Worm (Caenorhabditis elegans): ENCODE results near the gene frpr-16.
A peak's percentile ranks its signal among the peaks of the same experiment; 100 is the strongest.

The frpr-16 gene

DNA sequence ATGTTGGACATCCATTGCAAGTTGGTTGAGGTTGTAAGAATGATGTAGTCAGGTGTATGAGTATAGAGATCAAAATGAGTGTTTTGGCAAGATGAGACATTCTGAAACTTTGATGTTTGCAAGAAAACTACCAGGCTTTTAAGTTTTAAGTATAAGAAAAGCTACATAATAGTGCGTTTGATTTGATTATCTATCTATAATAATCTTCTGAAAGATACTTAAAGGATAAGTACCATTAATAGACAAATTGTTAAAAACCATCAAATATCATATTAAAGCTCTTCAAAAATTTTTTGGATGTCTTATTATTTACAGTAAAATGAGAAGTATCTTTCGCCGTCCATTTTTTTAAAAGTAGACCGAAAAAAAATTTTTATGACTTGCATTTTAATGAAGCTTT, 12.2 kb upstream of the frpr-16 start, which contains the start of gene R12C12.10:
Gene R12C12.10, minus strand, starts transcription at position 101 of the 400 bp plus-strand sequence.
- TF ChIP-seq R02D3.7 (tag; optimal IDR thresholded peaks at IDR 0.05) (no peak), nhr-11 (tag; optimal IDR thresholded peaks at IDR 0.05) (no peak), skn-1 (tag; optimal IDR thresholded peaks at IDR 0.05) (no peak), peb-1 (tag; optimal IDR thresholded peaks at IDR 0.05) (no peak), ceh-82 (tag; optimal IDR thresholded peaks at IDR 0.05) (no peak), nhr-77 (tag; optimal IDR thresholded peaks at IDR 0.05) (no peak), unc-62 (GFP tag; optimal IDR thresholded peaks at IDR 0.05) (no peak), mab-5 (tag; optimal IDR thresholded peaks at IDR 0.05) (no peak), ztf-4 (tag; optimal IDR thresholded peaks at IDR 0.05) (no peak), elt-1 (tag; optimal IDR thresholded peaks at IDR 0.05) (no peak), mbf-1 (tag; optimal IDR thresholded peaks at IDR 0.05) (no peak), nhr-10 (tag; optimal IDR thresholded peaks at IDR 0.05) (no peak), blmp-1 (tag; optimal IDR thresholded peaks at IDR 0.05; ENCODE audit: insufficient read depth) (no peak), aly-2 (tag; optimal IDR thresholded peaks at IDR 0.05) (no peak), dmd-4 (tag; optimal IDR thresholded peaks at IDR 0.05) (no peak), zag-1 (tag; optimal IDR thresholded peaks at IDR 0.05) (no peak)

DNA sequence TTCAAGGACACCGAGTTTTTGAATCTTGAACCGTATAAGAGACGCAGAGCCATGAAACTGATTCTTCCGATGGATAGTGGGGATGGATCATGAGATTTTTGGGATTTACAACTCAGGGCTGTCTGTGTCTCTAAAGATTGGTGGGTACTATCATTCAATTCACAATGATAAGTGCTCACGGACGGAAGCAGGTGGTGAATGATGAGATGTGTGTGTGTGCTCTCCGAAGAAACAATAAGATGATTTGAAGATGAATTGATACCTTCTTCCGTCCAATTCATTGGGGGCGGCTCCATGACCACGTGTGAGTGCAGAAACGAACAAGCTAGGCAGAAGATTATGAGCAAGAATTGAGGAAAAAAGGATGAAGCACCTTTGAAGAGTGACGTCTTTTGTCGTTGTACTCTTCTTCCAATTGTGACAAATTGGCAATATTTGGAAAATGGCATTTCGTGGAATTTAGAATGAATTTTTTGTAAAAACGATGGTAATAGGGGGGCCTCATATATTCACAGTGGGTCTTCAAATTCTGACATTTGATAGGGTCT, 2.3 kb downstream of the frpr-16 start:
- TF ChIP-seq lsy-2 (tag; optimal IDR thresholded peaks at IDR 0.05) (peak in 1 of 2 experiments; percentile 37), sma-3 (GFP tag; optimal IDR thresholded peaks at IDR 0.05) (no peak), nhr-21 (tag; optimal IDR thresholded peaks at IDR 0.05) (no peak), alr-1 (tag; optimal IDR thresholded peaks at IDR 0.05) (no peak), nhr-23 (tag; optimal IDR thresholded peaks at IDR 0.05) (no peak), snpc-4 (tag; optimal IDR thresholded peaks at IDR 0.05) (no peak), lin-11 (tag; optimal IDR thresholded peaks at IDR 0.05) (no peak), nhr-25 (tag; optimal IDR thresholded peaks at IDR 0.05) (no peak), unc-62 (GFP tag; optimal IDR thresholded peaks at IDR 0.05) (no peak), ama-1 (optimal IDR thresholded peaks at IDR 0.05) (no peak), ztf-1 (GFP tag; conservative IDR thresholded peaks at IDR 0.05) (no peak), F13H6.1 (tag; optimal IDR thresholded peaks at IDR 0.05) (peak; percentile 65), nhr-77 (tag; optimal IDR thresholded peaks at IDR 0.05) (no peak), ZK546.5 (tag; optimal IDR thresholded peaks at IDR 0.05) (no peak), mdl-1 (tag; optimal IDR thresholded peaks at IDR 0.05) (no peak), lin-13 (GFP tag; optimal IDR thresholded peaks at IDR 0.05) (no peak), ceh-16 (tag; optimal IDR thresholded peaks at IDR 0.05) (no peak), Y55F3AM.14 (GFP tag; optimal IDR thresholded peaks at IDR 0.05) (no peak), ztf-11 (tag; optimal IDR thresholded peaks at IDR 0.05) (no peak), nhr-11 (tag; optimal IDR thresholded peaks at IDR 0.05) (no peak), aly-2 (tag; optimal IDR thresholded peaks at IDR 0.05) (no peak), lin-39 (tag; optimal IDR thresholded peaks at IDR 0.05) (no peak), nhr-129 (tag; optimal IDR thresholded peaks at IDR 0.05) (peak; percentile 80), nhr-237 (tag; optimal IDR thresholded peaks at IDR 0.05) (no peak), fos-1 (tag; optimal IDR thresholded peaks at IDR 0.05) (no peak), sma-9 (GFP tag; optimal IDR thresholded peaks at IDR 0.05) (peak; percentile 54), sma-9 (tag; optimal IDR thresholded peaks at IDR 0.05) (no peak), C34F6.9 (tag; optimal IDR thresholded peaks at IDR 0.05) (peak; percentile 27), gmeb-1 (tag; optimal IDR thresholded peaks at IDR 0.05) (no peak), mab-5 (tag; optimal IDR thresholded peaks at IDR 0.05) (peak; percentile 6), nhr-10 (tag; optimal IDR thresholded peaks at IDR 0.05) (no peak), nhr-6 (tag; optimal IDR thresholded peaks at IDR 0.05) (no peak), crh-2 (tag; optimal IDR thresholded peaks at IDR 0.05) (no peak), skn-1 (tag; optimal IDR thresholded peaks at IDR 0.05) (no peak), zag-1 (tag; optimal IDR thresholded peaks at IDR 0.05) (no peak), peb-1 (tag; optimal IDR thresholded peaks at IDR 0.05) (no peak), dmd-4 (tag; optimal IDR thresholded peaks at IDR 0.05) (no peak), ceh-82 (tag; optimal IDR thresholded peaks at IDR 0.05) (no peak), sem-4 (tag; optimal IDR thresholded peaks at IDR 0.05) (no peak), unc-55 (GFP tag; optimal IDR thresholded peaks at IDR 0.05) (no peak), mbf-1 (tag; optimal IDR thresholded peaks at IDR 0.05) (no peak), R02D3.7 (tag; optimal IDR thresholded peaks at IDR 0.05) (no peak), unc-39 (tag; optimal IDR thresholded peaks at IDR 0.05) (no peak), blmp-1 (tag; optimal IDR thresholded peaks at IDR 0.05; ENCODE audit: insufficient read depth) (no peak), elt-3 (tag; optimal IDR thresholded peaks at IDR 0.05) (no peak)
